Worm (Caenorhabditis elegans) whole organism, L4/young adult: Measurements from ENCODE around the gene C54D1.7.

Experiments used
- W03F9.2 ChIP-seq: fragments of 150-350 bp; optimal IDR thresholded peaks from 2 replicates; lab custom pipeline; 2014; ENCODE audit warnings: missing biosample characterization, missing genetic modification characterization
- dao-5 ChIP-seq: sonication (generic microtip); optimal IDR thresholded peaks from 2 replicates; lab custom pipeline; 2016; ENCODE audit warnings: missing genotype, missing genetic modification characterization, moderate library complexity, missing compliant biosample characterization
- him-1 ChIP-seq: sonication (generic microtip); optimal IDR thresholded peaks from 2 replicates; lab custom pipeline; 2016; ENCODE audit warnings: missing genotype, missing genetic modification reagents, missing genetic modification characterization, missing compliant biosample characterization

DNA sequence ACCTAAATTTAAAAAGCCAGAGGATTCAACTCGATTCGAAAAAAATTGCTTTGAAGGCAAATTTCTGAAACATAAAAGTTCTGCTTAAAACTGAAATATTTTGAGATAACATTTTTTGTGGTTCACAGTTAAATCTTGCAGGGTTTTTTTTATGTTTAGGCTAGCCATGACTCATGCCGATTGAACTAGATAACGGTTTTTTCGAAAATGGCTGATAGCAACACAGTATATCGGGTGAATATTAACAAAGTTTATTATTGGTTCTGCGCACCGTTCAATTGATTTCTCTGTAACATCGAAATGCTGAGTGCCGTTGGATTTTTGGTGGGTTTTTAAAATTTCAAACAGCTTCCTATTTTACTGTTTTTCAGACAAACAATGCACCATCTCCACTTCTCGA is 21.5 kb upstream of the C54D1.7 start, which contains the start of gene F43E12.1:
- TF ChIP-seq him-1 (tag; lab: Kevin White, UChicago) (no peak), dao-5 (tag; lab: Kevin White, UChicago) (no peak), W03F9.2 (tag; lab: Kevin White, UChicago) (no peak)
